Worm (Caenorhabditis elegans) whole organism, young adult: ENCODE results near the gene rps-21.
A peak's percentile ranks its signal among the peaks of the same experiment; 100 is the strongest.

Source experiments
- B0261.1 ChIP-seq: sonication (generic microtip); optimal IDR thresholded peaks from 2 replicates; lab custom pipeline; 2016; ENCODE audit warnings: mild to moderate bottlenecking, missing genetic modification characterization, moderate library complexity, missing compliant biosample characterization
- B0336.3 ChIP-seq: fragments of 200-800 bp; sonication (Bioruptor generic); IDR thresholded peaks from 2 replicates; pipeline ENCODE4 v1.3.6; 2022; ENCODE audit warnings: missing genetic modification characterization, missing compliant biosample characterization
- C17E4.6 ChIP-seq: fragments of 200-800 bp; sonication (Bioruptor generic); IDR thresholded peaks from 2 replicates; pipeline ENCODE4 v1.3.6; 2022; ENCODE audit warnings: missing genetic modification reagents, missing genetic modification characterization, missing compliant biosample characterization
- F10E7.11 ChIP-seq: sonication (generic microtip); optimal IDR thresholded peaks from 2 replicates; lab custom pipeline; 2017; ENCODE audit warnings: mild to moderate bottlenecking, missing genetic modification characterization, moderate library complexity, missing compliant biosample characterization
- F37B4.10 ChIP-seq: fragments of 200-800 bp; sonication (Bioruptor generic); IDR thresholded peaks from 2 replicates; pipeline ENCODE4 v1.3.6; 2022; ENCODE audit warnings: missing genetic modification characterization, missing compliant biosample characterization
- F39B2.1 ChIP-seq: fragments of 200-800 bp; sonication (Bioruptor generic); IDR thresholded peaks from 2 replicates; pipeline ENCODE4 v1.3.6; 2022; ENCODE audit warnings: missing genetic modification reagents, missing genetic modification characterization, missing compliant biosample characterization
- F57C9.4 ChIP-seq: sonication (generic microtip); optimal IDR thresholded peaks from 2 replicates; lab custom pipeline; 2017; ENCODE audit warnings: mild to moderate bottlenecking, missing genetic modification characterization, missing compliant biosample characterization
- K11D2.4 ChIP-seq: fragments of 200-800 bp; sonication (Bioruptor generic); IDR thresholded peaks from 2 replicates; pipeline ENCODE4 v1.3.6; 2022; ENCODE audit warnings: missing genetic modification reagents, missing genetic modification characterization, missing compliant biosample characterization
- Y53G8AR.9 ChIP-seq: fragments of 200-800 bp; sonication (Bioruptor generic); conservative IDR thresholded peaks from 2 replicates; pipeline ENCODE4 v1.3.6; 2022; ENCODE audit warnings: missing genetic modification reagents, missing genetic modification characterization, missing compliant biosample characterization
- Y67H2A.10 ChIP-seq: fragments of 200-800 bp; sonication (Bioruptor generic); conservative IDR thresholded peaks from 2 replicates; pipeline ENCODE4 v1.3.6; 2022; ENCODE audit warnings: missing genetic modification reagents, missing genetic modification characterization, missing compliant biosample characterization
- aptf-2 ChIP-seq: fragments of 200-800 bp; sonication (Bioruptor generic); conservative IDR thresholded peaks from 2 replicates; pipeline ENCODE4 v1.3.6; 2022; ENCODE audit warnings: missing genetic modification reagents, missing genetic modification characterization, missing compliant biosample characterization
- athp-1 ChIP-seq: sonication (generic microtip); optimal IDR thresholded peaks from 2 replicates; lab custom pipeline; 2017; ENCODE audit warnings: mild to moderate bottlenecking, missing genetic modification characterization, missing compliant biosample characterization
- bed-1 ChIP-seq: fragments of 200-800 bp; sonication (Bioruptor generic); IDR thresholded peaks from 2 replicates; pipeline ENCODE4 v1.3.6; 2022; ENCODE audit warnings: missing genetic modification reagents, missing genetic modification characterization, missing compliant biosample characterization
- ccch-3 ChIP-seq: fragments of 200-800 bp; sonication (Bioruptor generic); optimal IDR thresholded peaks from 2 replicates; lab custom pipeline; 2018; ENCODE audit warnings: mild to moderate bottlenecking, missing genetic modification characterization, missing compliant biosample characterization
- cebp-2 ChIP-seq: fragments of 200-800 bp; sonication (Bioruptor generic); IDR thresholded peaks from 2 replicates; pipeline ENCODE4 v1.3.6; 2022; ENCODE audit warnings: missing genetic modification characterization, missing compliant biosample characterization
- ceh-79 ChIP-seq: sonication (generic microtip); optimal IDR thresholded peaks from 2 replicates; lab custom pipeline; 2017; ENCODE audit warnings: mild to moderate bottlenecking, missing genetic modification characterization, missing compliant biosample characterization
- chd-7 ChIP-seq: sonication (generic microtip); optimal IDR thresholded peaks from 2 replicates; lab custom pipeline; 2016; ENCODE audit warnings: mild to moderate bottlenecking, missing genetic modification characterization, moderate library complexity, missing compliant biosample characterization
- efl-1 ChIP-seq: fragments of 150-350 bp; optimal IDR thresholded peaks from 2 replicates; lab custom pipeline; 2014; ENCODE audit warnings: missing biosample characterization, missing genetic modification reagents, missing genetic modification characterization
- egl-44 ChIP-seq: fragments of 200-800 bp; sonication (Bioruptor generic); IDR thresholded peaks from 2 replicates; pipeline ENCODE4 v1.3.6; 2022; ENCODE audit warnings: missing genetic modification reagents, missing genetic modification characterization, missing compliant biosample characterization
- egrh-3 ChIP-seq: fragments of 200-800 bp; sonication (Bioruptor generic); IDR thresholded peaks from 2 replicates; pipeline ENCODE4 v1.3.6; 2022; ENCODE audit warnings: missing genetic modification reagents, missing genetic modification characterization, missing compliant biosample characterization
- ekl-4 ChIP-seq: fragments of 200-800 bp; sonication (Bioruptor generic); IDR thresholded peaks from 2 replicates; pipeline ENCODE4 v1.3.6; 2022; ENCODE audit warnings: missing genetic modification reagents, missing genetic modification characterization, missing compliant biosample characterization
- ets-4 ChIP-seq: fragments of 200-800 bp; sonication (Bioruptor generic); optimal IDR thresholded peaks from 2 replicates; lab custom pipeline; 2018; ENCODE audit warnings: mild to moderate bottlenecking, missing genetic modification characterization, missing compliant biosample characterization
- hlh-26 ChIP-seq: fragments of 200-800 bp; sonication (Bioruptor generic); conservative IDR thresholded peaks from 2 replicates; pipeline ENCODE4 v1.3.6; 2022; ENCODE audit warnings: missing genetic modification reagents, missing genetic modification characterization, missing compliant biosample characterization
- hmg-1.2 ChIP-seq: fragments of 200-800 bp; sonication (Bioruptor generic); IDR thresholded peaks from 2 replicates; pipeline ENCODE4 v1.3.6; 2022; ENCODE audit warnings: missing genetic modification reagents, missing genetic modification characterization, missing compliant biosample characterization
- hrde-1 ChIP-seq: sonication (generic microtip); optimal IDR thresholded peaks from 2 replicates; lab custom pipeline; 2016; ENCODE audit warnings: missing genetic modification characterization, mild to moderate bottlenecking, missing compliant biosample characterization, moderate library complexity, missing genotype, missing genetic modification reagents, borderline replicate concordance
- lin-26 ChIP-seq: fragments of 200-800 bp; sonication (Bioruptor generic); IDR thresholded peaks from 2 replicates; pipeline ENCODE4 v1.3.6; 2022; ENCODE audit warnings: missing genetic modification reagents, missing genetic modification characterization, missing compliant biosample characterization
- lin-35 ChIP-seq, 3 experiments: fragments of 150-350 bp in 2 of 3; sonication (generic microtip) in 1 of 3; optimal IDR thresholded peaks; 2 replicates each; lab custom pipeline; 2014 to 2018; ENCODE audit warnings: missing biosample characterization in 3 of 3, missing genetic modification characterization in 3 of 3, missing genetic modification reagents in 3 of 3
- lsy-27 ChIP-seq: sonication (generic microtip); optimal IDR thresholded peaks from 2 replicates; lab custom pipeline; 2017; ENCODE audit warnings: missing genetic modification characterization, mild to moderate bottlenecking, missing compliant biosample characterization, antibody characterized with exemption, missing genotype, borderline replicate concordance; ENCODE audit not compliant: insufficient read depth
- madf-10 ChIP-seq: sonication (generic microtip); optimal IDR thresholded peaks from 2 replicates; lab custom pipeline; 2016; ENCODE audit warnings: mild to moderate bottlenecking, missing genetic modification characterization, missing compliant biosample characterization
- madf-3 ChIP-seq: fragments of 200-800 bp; sonication (Bioruptor generic); IDR thresholded peaks from 2 replicates; pipeline ENCODE4 v1.3.6; 2022; ENCODE audit warnings: missing genetic modification reagents, missing genetic modification characterization, missing compliant biosample characterization
- madf-6 ChIP-seq: fragments of 200-800 bp; sonication (Bioruptor generic); IDR thresholded peaks from 2 replicates; pipeline ENCODE4 v1.3.6; 2022; ENCODE audit warnings: missing genetic modification reagents, missing genetic modification characterization, missing compliant biosample characterization
- mes-4 ChIP-seq: sonication (generic microtip); optimal IDR thresholded peaks from 2 replicates; lab custom pipeline; 2016; ENCODE audit warnings: missing genotype, missing genetic modification characterization, missing compliant biosample characterization
- nfya-1 ChIP-seq: sonication (generic microtip); optimal IDR thresholded peaks from 2 replicates; lab custom pipeline; 2017; ENCODE audit warnings: antibody characterized with exemption, missing compliant biosample characterization, missing genetic modification characterization, borderline replicate concordance; ENCODE audit not compliant: insufficient read depth
- nfyb-1 ChIP-seq: fragments of 200-800 bp; sonication (Bioruptor generic); IDR thresholded peaks from 2 replicates; pipeline ENCODE4 v1.3.6; 2022; ENCODE audit warnings: missing genetic modification reagents, missing genetic modification characterization, missing compliant biosample characterization
- nhr-27 ChIP-seq: fragments of 200-800 bp; sonication (Bioruptor generic); optimal IDR thresholded peaks from 2 replicates; lab custom pipeline; 2018; ENCODE audit warnings: mild to moderate bottlenecking, missing genetic modification characterization, moderate library complexity, missing compliant biosample characterization
- nhr-90 ChIP-seq: sonication (generic microtip); optimal IDR thresholded peaks from 2 replicates; lab custom pipeline; 2016; ENCODE audit warnings: missing genotype, mild to moderate bottlenecking, missing genetic modification characterization, missing compliant biosample characterization
- pbrm-1 ChIP-seq: fragments of 200-800 bp; sonication (Bioruptor generic); IDR thresholded peaks from 2 replicates; pipeline ENCODE4 v1.3.6; 2022; ENCODE audit warnings: missing genetic modification reagents, missing genetic modification characterization, missing compliant biosample characterization
- sdz-38 ChIP-seq: sonication (generic microtip); optimal IDR thresholded peaks from 2 replicates; lab custom pipeline; 2016; ENCODE audit warnings: missing genotype, missing genetic modification characterization, missing compliant biosample characterization
- snpc-1.1 ChIP-seq: sonication (generic microtip); optimal IDR thresholded peaks from 2 replicates; lab custom pipeline; 2017; ENCODE audit warnings: missing genetic modification characterization, mild to moderate bottlenecking, missing compliant biosample characterization, antibody characterized with exemption, moderate library complexity, missing genotype, missing genetic modification reagents; ENCODE audit not compliant: insufficient read depth
- snpc-4 ChIP-seq, 5 experiments: fragments of 150-350 bp in 1 of 5; sonication (generic microtip) in 4 of 5; optimal IDR thresholded peaks; 2 replicates each; lab custom pipeline; 2014 to 2018; ENCODE audit warnings: missing genetic modification characterization in 5 of 5, missing biosample characterization in 3 of 5, antibody characterized with exemption in 2 of 5, mild to moderate bottlenecking in 2 of 5, missing compliant biosample characterization in 2 of 5, missing genotype in 2 of 5, moderate library complexity in 2 of 5, missing genetic modification reagents in 1 of 5
- sptf-2 ChIP-seq: fragments of 200-800 bp; sonication (Bioruptor generic); optimal IDR thresholded peaks from 2 replicates; lab custom pipeline; 2018; ENCODE audit warnings: mild to moderate bottlenecking, missing genetic modification characterization, missing compliant biosample characterization
- tbx-9 ChIP-seq: sonication (generic microtip); optimal IDR thresholded peaks from 2 replicates; lab custom pipeline; 2016; ENCODE audit warnings: borderline replicate concordance, missing genetic modification characterization, inconsistent platforms, missing compliant biosample characterization
- tlf-1 ChIP-seq: fragments of 200-800 bp; sonication (Bioruptor generic); optimal IDR thresholded peaks from 2 replicates; lab custom pipeline; 2018; ENCODE audit warnings: mild to moderate bottlenecking, missing genetic modification characterization, missing compliant biosample characterization
- unc-130 ChIP-seq: sonication (generic microtip); optimal IDR thresholded peaks from 2 replicates; lab custom pipeline; 2016; ENCODE audit warnings: missing genetic modification reagents, missing genetic modification characterization, missing compliant biosample characterization
- xnd-1 ChIP-seq: sonication (generic microtip); optimal IDR thresholded peaks from 2 replicates; lab custom pipeline; 2016; ENCODE audit warnings: missing genotype, missing genetic modification reagents, missing genetic modification characterization, missing compliant biosample characterization
- ztf-18 ChIP-seq: sonication (generic microtip); optimal IDR thresholded peaks from 2 replicates; lab custom pipeline; 2016; ENCODE audit warnings: missing genotype, mild to moderate bottlenecking, missing genetic modification characterization, missing compliant biosample characterization
- ztf-22 ChIP-seq: fragments of 200-800 bp; sonication (Bioruptor generic); optimal IDR thresholded peaks from 2 replicates; lab custom pipeline; 2018; ENCODE audit warnings: mild to moderate bottlenecking, missing genetic modification characterization, moderate library complexity, missing compliant biosample characterization
- ztf-28 ChIP-seq: fragments of 200-800 bp; sonication (Bioruptor generic); IDR thresholded peaks from 2 replicates; pipeline ENCODE4 v1.3.6; 2022; ENCODE audit warnings: missing genetic modification reagents, missing genetic modification characterization, missing compliant biosample characterization

rps-21 gene

DNA sequence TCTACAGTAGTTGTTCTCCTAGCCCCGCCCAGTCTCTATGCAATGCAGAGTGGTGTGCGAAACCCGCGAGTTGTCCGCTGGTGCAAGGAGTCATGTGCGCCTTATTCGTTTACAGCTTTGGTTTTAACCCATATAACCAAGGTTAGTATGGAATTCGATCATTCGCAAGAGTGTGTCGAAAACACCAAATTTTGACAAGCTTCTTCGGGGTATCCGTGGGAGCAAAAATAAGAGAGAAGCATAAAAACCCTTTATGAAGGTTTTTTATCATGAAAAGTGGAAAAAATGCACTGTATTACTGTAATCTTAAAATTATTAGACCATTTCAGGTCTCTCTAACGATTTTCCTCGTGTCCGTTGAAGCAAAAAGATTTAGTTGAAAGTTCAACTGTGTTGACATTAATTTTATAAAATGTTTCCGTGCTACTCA lies 47.2 kb downstream of the rps-21 start (continued):
- peak; percentile 90 for TF ChIP-seq pbrm-1 (GFP tag; lab: Robert Waterston, UW)
- peak; percentile 18 for TF ChIP-seq tlf-1
- no peak for TF ChIP-seq F10E7.11 (tag; lab: Kevin White, UChicago)
- TF ChIP-seq B0336.3 (GFP tag; lab: Robert Waterston, UW), result no peak
- TF ChIP-seq sdz-38 (tag; lab: Kevin White, UChicago), result no peak
- no peak for TF ChIP-seq ztf-22 (GFP tag; lab: Kevin White, UChicago)
- no peak for TF ChIP-seq lsy-27
- peak; percentile 77; the same call in 1 of the 2 replicates for TF ChIP-seq madf-3 (GFP tag; lab: Robert Waterston, UW)
- TF ChIP-seq snpc-1.1 (tag; lab: Kevin White, UChicago), result peak; percentile 98
- TF ChIP-seq nfyb-1 (GFP tag; lab: Robert Waterston, UW), result peak; percentile 83
- no peak for TF ChIP-seq mes-4 (tag; lab: Kevin White, UChicago)
- TF ChIP-seq athp-1, result no peak
- no peak for TF ChIP-seq lin-35 (GFP tag; optimal IDR thresholded peaks at IDR 0.05; lab: Kevin White, UChicago)
- TF ChIP-seq tbx-9 (tag; lab: Kevin White, UChicago), result no peak
- TF ChIP-seq aptf-2 (GFP tag; lab: Robert Waterston, UW), result no peak
- TF ChIP-seq bed-1 (GFP tag; lab: Robert Waterston, UW), result no peak
- peak; percentile 80 for TF ChIP-seq ekl-4 (GFP tag; lab: Robert Waterston, UW)
- TF ChIP-seq egrh-3 (GFP tag; lab: Robert Waterston, UW), result no peak
- TF ChIP-seq chd-7 (tag; lab: Kevin White, UChicago), result no peak
- TF ChIP-seq nhr-27, result no peak
- TF ChIP-seq F39B2.1, result 0 out of 2 replicates have a peak, but pooled peaks have one; percentile 61
- no peak for TF ChIP-seq efl-1 (GFP tag; lab: Kevin White, UChicago)
- no peak for TF ChIP-seq cebp-2 (GFP tag; lab: Robert Waterston, UW)
- TF ChIP-seq ets-4 (GFP tag; lab: Kevin White, UChicago), result no peak
- no peak for TF ChIP-seq hlh-26 (GFP tag; lab: Robert Waterston, UW)
- peak; percentile 78 for TF ChIP-seq Y53G8AR.9 (GFP tag; lab: Robert Waterston, UW)
- TF ChIP-seq egl-44 (GFP tag; lab: Robert Waterston, UW), result no peak
- TF ChIP-seq ztf-18 (tag; lab: Kevin White, UChicago), result peak; percentile 4
- peak; percentile 94 for TF ChIP-seq hmg-1.2 (GFP tag; lab: Robert Waterston, UW)
- no peak for TF ChIP-seq nhr-90 (tag; lab: Kevin White, UChicago)
- no peak for TF ChIP-seq xnd-1 (tag; lab: Kevin White, UChicago)
- no peak for TF ChIP-seq ceh-79 (tag; lab: Kevin White, UChicago)
- TF ChIP-seq B0261.1 (tag; lab: Kevin White, UChicago), result no peak
- peak; percentile 64 for TF ChIP-seq madf-6 (GFP tag; lab: Robert Waterston, UW)
- peak; percentile 18; the same call in 1 of the 2 replicates for TF ChIP-seq lin-26 (GFP tag; lab: Robert Waterston, UW)
- no peak for TF ChIP-seq sptf-2
- TF ChIP-seq unc-130 (GFP tag; lab: Kevin White, UChicago), result no peak
- TF ChIP-seq ccch-3 (GFP tag; lab: Kevin White, UChicago), result no peak
- TF ChIP-seq C17E4.6 (GFP tag; lab: Robert Waterston, UW), result peak; percentile 60
- TF ChIP-seq snpc-4 (GFP tag; optimal IDR thresholded peaks at IDR 0.05; lab: Kevin White, UChicago), result peak; percentile 96
- TF ChIP-seq snpc-4 (tag; optimal IDR thresholded peaks at IDR 0.05; lab: Kevin White, UChicago), result peak; percentile 96 to 98 (median 97)
- TF ChIP-seq ztf-28 (GFP tag; lab: Robert Waterston, UW), result no peak
- TF ChIP-seq Y67H2A.10, result no peak
- no peak for TF ChIP-seq madf-10 (tag; lab: Kevin White, UChicago)
- no peak for TF ChIP-seq F37B4.10
- TF ChIP-seq hrde-1 (tag; lab: Kevin White, UChicago), result peak; percentile 41
- TF ChIP-seq nfya-1 (tag; lab: Kevin White, UChicago), result no peak
- no peak for TF ChIP-seq F57C9.4 (tag; lab: Kevin White, UChicago)
- TF ChIP-seq K11D2.4 (GFP tag; lab: Robert Waterston, UW), result no peak
